Fruit fly (Drosophila melanogaster) whole organism, embryonic: Measurements from ENCODE around the gene Hip14.

Experiments
- Abd-B ChIP-seq: fragments of 200-800 bp; sonication (Bioruptor generic); optimal IDR thresholded peaks from 2 replicates; lab custom pipeline; 2018; ENCODE audit warnings: missing biosample characterization, mild to moderate bottlenecking, missing genetic modification characterization, moderate library complexity
- CG10654 ChIP-seq: fragments of 200-800 bp; sonication (Bioruptor generic); optimal IDR thresholded peaks from 2 replicates; lab custom pipeline; 2016; ENCODE audit warnings: missing biosample characterization, missing genetic modification characterization
- CG12219 ChIP-seq: fragments of 200-800 bp; sonication (Bioruptor generic); optimal IDR thresholded peaks from 3 replicates; lab custom pipeline; 2018; ENCODE audit warnings: missing biosample characterization, mild to moderate bottlenecking, missing genetic modification characterization
- CG12299 ChIP-seq: fragments of 200-800 bp; sonication (Bioruptor generic); optimal IDR thresholded peaks from 2 replicates; lab custom pipeline; 2018; ENCODE audit warnings: missing biosample characterization, mild to moderate bottlenecking, missing genetic modification characterization
- CG13624 ChIP-seq: fragments of 200-800 bp; sonication (Bioruptor generic); optimal IDR thresholded peaks from 2 replicates; lab custom pipeline; 2016; ENCODE audit warnings: missing biosample characterization, missing genetic modification characterization
- CG14710 ChIP-seq: fragments of 200-800 bp; sonication (Bioruptor generic); optimal IDR thresholded peaks from 3 replicates; lab custom pipeline; 2019; ENCODE audit warnings: missing biosample characterization, mild to moderate bottlenecking, missing genetic modification characterization, moderate library complexity
- CG15479 ChIP-seq: fragments of 200-800 bp; sonication (Bioruptor generic); optimal IDR thresholded peaks from 3 replicates; lab custom pipeline; 2019; ENCODE audit warnings: missing biosample characterization, mild to moderate bottlenecking, missing genetic modification characterization, moderate library complexity
- CG17186 ChIP-seq: fragments of 200-800 bp; sonication (Bioruptor generic); optimal IDR thresholded peaks from 3 replicates; lab custom pipeline; 2017; ENCODE audit warnings: missing biosample characterization, missing genetic modification reagents, missing genetic modification characterization
- CG18599 ChIP-seq: fragments of 200-800 bp; sonication (Bioruptor generic); optimal IDR thresholded peaks from 3 replicates; lab custom pipeline; 2017; ENCODE audit warnings: missing biosample characterization, missing genetic modification characterization, mild to moderate bottlenecking, moderate library complexity, missing genetic modification reagents
- CG31441 ChIP-seq: fragments of 200-800 bp; sonication (Bioruptor generic); IDR thresholded peaks from 2 replicates; pipeline ENCODE4 v1.3.6; 2022; ENCODE audit warnings: missing biosample characterization, missing genetic modification characterization
- CG43689 ChIP-seq: fragments of 200-800 bp; sonication (Bioruptor generic); IDR thresholded peaks from 2 replicates; pipeline ENCODE4 v1.3.6; 2022; ENCODE audit warnings: missing biosample characterization, missing genetic modification characterization
- CG4707 ChIP-seq: fragments of 200-800 bp; sonication (Bioruptor generic); optimal IDR thresholded peaks from 2 replicates; lab custom pipeline; 2018; ENCODE audit warnings: missing biosample characterization, mild to moderate bottlenecking, missing genetic modification characterization, moderate library complexity
- CG5245 ChIP-seq: fragments of 200-800 bp; sonication (Bioruptor generic); optimal IDR thresholded peaks from 3 replicates; lab custom pipeline; 2016; ENCODE audit warnings: missing biosample characterization, missing genetic modification characterization
- CG6175 ChIP-seq: fragments of 200-800 bp; sonication (Bioruptor generic); IDR thresholded peaks from 3 replicates; pipeline ENCODE4 v1.3.6; 2022; ENCODE audit warnings: missing biosample characterization, missing genetic modification characterization
- CG6854 ChIP-seq: fragments of 200-800 bp; sonication (Bioruptor generic); optimal IDR thresholded peaks from 3 replicates; lab custom pipeline; 2017; ENCODE audit warnings: missing biosample characterization, mild to moderate bottlenecking, missing genetic modification characterization
- CG7928 ChIP-seq: fragments of 200-800 bp; sonication (Bioruptor generic); optimal IDR thresholded peaks from 2 replicates; lab custom pipeline; 2017; ENCODE audit warnings: missing biosample characterization, mild to moderate bottlenecking, missing genetic modification characterization
- CG8089 ChIP-seq: fragments of 200-800 bp; sonication (Bioruptor generic); optimal IDR thresholded peaks from 3 replicates; lab custom pipeline; 2016; ENCODE audit warnings: missing biosample characterization, missing genetic modification characterization
- D ChIP-seq, 2 experiments: fragments of 200-800 bp in 1 of 2; fragments of >200 bp in 1 of 2; sonication (Bioruptor generic) in 1 of 2; optimal IDR thresholded peaks; 2 replicates in 1 of 2; 3 replicates in 1 of 2; lab custom pipeline; 2017; ENCODE audit warnings: mild to moderate bottlenecking in 1 of 2, missing biosample characterization in 1 of 2, missing genetic modification characterization in 1 of 2, missing genetic modification reagents in 1 of 2
- Dfd ChIP-seq, 2 experiments: fragments of >200 bp; optimal IDR thresholded peaks; 2 replicates each; lab custom pipeline; 2017; ENCODE audit warnings: missing biosample characterization in 2 of 2, missing genetic modification characterization in 2 of 2
- E2f1 ChIP-seq: fragments of 200-800 bp; sonication (Bioruptor generic); IDR thresholded peaks from 2 replicates; pipeline ENCODE4 v1.3.6; 2022; ENCODE audit warnings: missing biosample characterization, missing genetic modification characterization
- Elba2 ChIP-seq: fragments of 200-800 bp; sonication (Bioruptor generic); optimal IDR thresholded peaks from 3 replicates; lab custom pipeline; 2016; ENCODE audit warnings: missing biosample characterization, missing genetic modification characterization
- Fer2 ChIP-seq: fragments of 200-800 bp; sonication (Bioruptor generic); optimal IDR thresholded peaks from 2 replicates; lab custom pipeline; 2018; ENCODE audit warnings: missing biosample characterization, mild to moderate bottlenecking, missing genetic modification characterization, moderate library complexity
- Hey ChIP-seq: fragments of 200-800 bp; sonication (Bioruptor generic); optimal IDR thresholded peaks from 3 replicates; lab custom pipeline; 2018; ENCODE audit warnings: missing biosample characterization, mild to moderate bottlenecking, missing genetic modification characterization
- Hr78 ChIP-seq, 2 experiments: fragments of 200-800 bp in 1 of 2; fragments of >200 bp in 1 of 2; sonication (Bioruptor generic) in 1 of 2; optimal IDR thresholded peaks; 2 replicates each; lab custom pipeline; 2017 to 2019; ENCODE audit warnings: missing biosample characterization in 2 of 2, missing genetic modification characterization in 2 of 2, mild to moderate bottlenecking in 1 of 2, moderate library complexity in 1 of 2
- Ssrp ChIP-seq: fragments of 200-800 bp; sonication (Bioruptor generic); optimal IDR thresholded peaks from 2 replicates; lab custom pipeline; 2018; ENCODE audit warnings: missing biosample characterization, mild to moderate bottlenecking, missing genetic modification characterization, moderate library complexity
- TFAM ChIP-seq: fragments of 200-800 bp; sonication (Bioruptor generic); optimal IDR thresholded peaks from 2 replicates; lab custom pipeline; 2017; ENCODE audit warnings: missing biosample characterization, missing genetic modification characterization, inconsistent platforms
- Tbp ChIP-seq: fragments of >200 bp; optimal IDR thresholded peaks from 2 replicates; lab custom pipeline; 2018; ENCODE audit warnings: missing biosample characterization, missing genetic modification characterization
- Usf ChIP-seq: fragments of 200-800 bp; sonication (Bioruptor generic); optimal IDR thresholded peaks from 2 replicates; lab custom pipeline; 2017; ENCODE audit warnings: missing genotype, missing biosample characterization, missing genetic modification characterization
- bab2 ChIP-seq: fragments of 200-800 bp; sonication (Bioruptor generic); optimal IDR thresholded peaks from 2 replicates; lab custom pipeline; 2016; ENCODE audit warnings: missing biosample characterization, missing genetic modification characterization
- bbx ChIP-seq: fragments of 200-800 bp; sonication (Bioruptor generic); IDR thresholded peaks from 2 replicates; pipeline ENCODE4 v1.3.6; 2022; ENCODE audit warnings: missing biosample characterization, missing genetic modification characterization; ENCODE audit not compliant: partially characterized antibody
- bsh ChIP-seq, 2 experiments: fragments of 200-800 bp; sonication (Bioruptor generic); optimal IDR thresholded peaks; 2 replicates each; lab custom pipeline; 2017 to 2018; ENCODE audit warnings: mild to moderate bottlenecking in 2 of 2, missing biosample characterization in 2 of 2, missing genetic modification characterization in 2 of 2, moderate library complexity in 1 of 2
- croc ChIP-seq: fragments of 200-800 bp; sonication (Bioruptor generic); conservative IDR thresholded peaks from 3 replicates; pipeline ENCODE4 v1.3.6; 2022; ENCODE audit warnings: missing biosample characterization, missing genetic modification characterization
- dati ChIP-seq: fragments of 200-800 bp; sonication (Bioruptor generic); IDR thresholded peaks from 2 replicates; pipeline ENCODE4 v1.3.6; 2022; ENCODE audit warnings: missing biosample characterization, missing genetic modification characterization
- dimm ChIP-seq: fragments of 200-800 bp; sonication (Bioruptor generic); IDR thresholded peaks from 2 replicates; pipeline ENCODE4 v1.3.6; 2022; ENCODE audit warnings: missing biosample characterization, missing genetic modification characterization
- dm ChIP-seq: fragments of 200-800 bp; sonication (Bioruptor generic); optimal IDR thresholded peaks from 3 replicates; lab custom pipeline; 2016; ENCODE audit warnings: missing biosample characterization, missing genetic modification characterization
- en ChIP-seq: fragments of 200-800 bp; sonication (Bioruptor generic); optimal IDR thresholded peaks from 2 replicates; lab custom pipeline; 2016; ENCODE audit warnings: missing biosample characterization, missing genetic modification characterization
- eve ChIP-seq, 2 experiments: fragments of >200 bp; optimal IDR thresholded peaks; 2 replicates each; lab custom pipeline; 2017; ENCODE audit warnings: missing biosample characterization in 2 of 2, missing genetic modification characterization in 2 of 2
- h ChIP-seq: fragments of >200 bp; optimal IDR thresholded peaks from 2 replicates; lab custom pipeline; 2017
- her ChIP-seq: fragments of 200-800 bp; sonication (Bioruptor generic); optimal IDR thresholded peaks from 2 replicates; lab custom pipeline; 2016; ENCODE audit warnings: missing biosample characterization, missing genetic modification characterization
- insv ChIP-seq, 2 experiments: fragments of 200-800 bp; sonication (Bioruptor generic); optimal IDR thresholded peaks; 3 replicates each; lab custom pipeline; 2016 to 2018; ENCODE audit warnings: missing biosample characterization in 2 of 2, missing genetic modification characterization in 2 of 2
- ken ChIP-seq: fragments of 200-800 bp; sonication (Bioruptor generic); IDR thresholded peaks from 3 replicates; pipeline ENCODE4 v1.3.6; 2022; ENCODE audit warnings: missing biosample characterization, missing genetic modification characterization
- lbe ChIP-seq: fragments of 200-800 bp; sonication (Bioruptor generic); optimal IDR thresholded peaks from 2 replicates; lab custom pipeline; 2016; ENCODE audit warnings: missing biosample characterization, mild to moderate bottlenecking, missing genetic modification characterization
- luna ChIP-seq: fragments of 200-800 bp; sonication (Bioruptor generic); optimal IDR thresholded peaks from 2 replicates; lab custom pipeline; 2016; ENCODE audit warnings: missing biosample characterization, missing genetic modification characterization
- rib ChIP-seq: fragments of 200-800 bp; sonication (Bioruptor generic); IDR thresholded peaks from 2 replicates; pipeline ENCODE4 v1.3.6; 2022; ENCODE audit warnings: missing biosample characterization, missing genetic modification characterization
- row ChIP-seq: fragments of 200-800 bp; sonication (Bioruptor generic); IDR thresholded peaks from 3 replicates; pipeline ENCODE4 v1.3.6; 2022; ENCODE audit warnings: missing biosample characterization, missing genetic modification characterization
- run ChIP-seq: fragments of 200-800 bp; sonication (Bioruptor generic); optimal IDR thresholded peaks from 3 replicates; lab custom pipeline; 2018; ENCODE audit warnings: missing biosample characterization, mild to moderate bottlenecking, missing genetic modification characterization
- schlank ChIP-seq: fragments of 200-800 bp; sonication (Bioruptor generic); optimal IDR thresholded peaks from 2 replicates; lab custom pipeline; 2018; ENCODE audit warnings: missing biosample characterization, mild to moderate bottlenecking, missing genetic modification characterization
- sima ChIP-seq: fragments of 200-800 bp; sonication (Bioruptor generic); optimal IDR thresholded peaks from 2 replicates; lab custom pipeline; 2016; ENCODE audit warnings: missing biosample characterization, missing genetic modification characterization
- stwl ChIP-seq: fragments of 200-800 bp; sonication (Bioruptor generic); optimal IDR thresholded peaks from 3 replicates; lab custom pipeline; 2018; ENCODE audit warnings: missing biosample characterization, mild to moderate bottlenecking, missing genetic modification characterization, moderate library complexity
- wek ChIP-seq: fragments of 200-800 bp; sonication (Bioruptor generic); optimal IDR thresholded peaks from 3 replicates; lab custom pipeline; 2018; ENCODE audit warnings: missing biosample characterization, mild to moderate bottlenecking, missing genetic modification characterization, moderate library complexity

The Hip14 gene

dm6 chr3L:16037048-16037477 is 49.0 kb downstream of the Hip14 start (continued):
- no peak for TF ChIP-seq sima (GFP tag; lab: Kevin White, UChicago)
- TF ChIP-seq stwl (tag; lab: Kevin White, UChicago) = peak; percentile 86
- TF ChIP-seq croc (GFP tag; lab: Robert Waterston, UW) = peak; percentile 24; the same call in 1 of the 3 replicates
- no peak for TF ChIP-seq D (optimal IDR thresholded peaks at IDR 0.05; lab: Kevin White, UChicago)
- peak; percentile 44 for TF ChIP-seq D (GFP tag; optimal IDR thresholded peaks at IDR 0.05; lab: Kevin White, UChicago)
- TF ChIP-seq CG13624 = peak; percentile 86
- TF ChIP-seq Usf (GFP tag; lab: Kevin White, UChicago) = peak; percentile 28
- peak; percentile 23 for TF ChIP-seq schlank (tag; lab: Kevin White, UChicago)
- peak; percentile 62 for TF ChIP-seq CG12299 (tag; lab: Kevin White, UChicago)
- peak; percentile 53 for TF ChIP-seq CG17186 (GFP tag; lab: Kevin White, UChicago)
- TF ChIP-seq Elba2 (GFP tag; lab: Kevin White, UChicago) = peak; percentile 40
- peak; percentile 79 for TF ChIP-seq E2f1 (GFP tag; lab: Robert Waterston, UW)
- peak; percentile 45 for TF ChIP-seq CG8089 (GFP tag; lab: Kevin White, UChicago)
- peak; percentile 59 for TF ChIP-seq CG5245
- TF ChIP-seq run (tag; lab: Kevin White, UChicago) = peak; percentile 67
- no peak for TF ChIP-seq Hey
- no peak for TF ChIP-seq ken (GFP tag; lab: Robert Waterston, UW)
- TF ChIP-seq lbe (GFP tag; lab: Kevin White, UChicago) = peak; percentile 18
- TF ChIP-seq eve (GFP tag; optimal IDR thresholded peaks at IDR 0.05; lab: Kevin White, UChicago) = no peak
- TF ChIP-seq bbx (GFP tag; lab: Robert Waterston, UW) = peak; percentile 61
- peak; percentile 70 to 79 for TF ChIP-seq bsh (GFP tag; optimal IDR thresholded peaks at IDR 0.05; lab: Kevin White, UChicago)
- peak; percentile 69 for TF ChIP-seq wek
- TF ChIP-seq CG6175 (GFP tag; lab: Robert Waterston, UW) = 0 out of 3 replicates have a peak, but pooled peaks have one; percentile 37
- TF ChIP-seq row (GFP tag; lab: Robert Waterston, UW) = peak; percentile 80
- peak; percentile 52 for TF ChIP-seq Ssrp
- no peak for TF ChIP-seq TFAM (GFP tag; lab: Kevin White, UChicago)
- peak; percentile 46 for TF ChIP-seq CG4707 (GFP tag; lab: Kevin White, UChicago)
- TF ChIP-seq en (GFP tag; lab: Kevin White, UChicago) = peak; percentile 41
- TF ChIP-seq CG12219 (GFP tag; lab: Kevin White, UChicago) = peak; percentile 81
- peak; percentile 90 for TF ChIP-seq CG14710 (tag; lab: Kevin White, UChicago)
- TF ChIP-seq Abd-B (GFP tag; lab: Kevin White, UChicago) = no peak
- peak; percentile 33 for TF ChIP-seq Fer2 (tag; lab: Kevin White, UChicago)
- TF ChIP-seq CG43689 (GFP tag; lab: Robert Waterston, UW) = no peak; the same call in 1 of the 2 replicates
- TF ChIP-seq CG15479 = no peak
- peak; percentile 75 for TF ChIP-seq bab2 (GFP tag; lab: Kevin White, UChicago)
- TF ChIP-seq h (lab: Kevin White, UChicago) = no peak
- peak; percentile 36 for TF ChIP-seq dm (GFP tag; lab: Kevin White, UChicago)
- TF ChIP-seq CG10654 (GFP tag; lab: Kevin White, UChicago) = peak; percentile 68
- TF ChIP-seq rib (GFP tag; lab: Robert Waterston, UW) = peak; percentile 29
- peak; percentile 70; the same call in 1 of the 2 replicates for TF ChIP-seq CG31441 (GFP tag; lab: Robert Waterston, UW)
- TF ChIP-seq insv (GFP tag; optimal IDR thresholded peaks at IDR 0.05; lab: Kevin White, UChicago) = peak in 1 of 2 experiments; percentile 61
- TF ChIP-seq CG18599 (GFP tag; lab: Kevin White, UChicago) = peak; percentile 86
- no peak for TF ChIP-seq Tbp
- TF ChIP-seq Dfd (GFP tag; optimal IDR thresholded peaks at IDR 0.05; lab: Kevin White, UChicago) = no peak
- TF ChIP-seq CG7928 = peak; percentile 37
- peak; percentile 62; the same call in 1 of the 2 replicates for TF ChIP-seq dati (GFP tag; lab: Robert Waterston, UW)
- TF ChIP-seq luna (GFP tag; lab: Kevin White, UChicago) = peak; percentile 79
- 0 out of 2 replicates have a peak, but pooled peaks have one; percentile 6 for TF ChIP-seq dimm (GFP tag; lab: Robert Waterston, UW)
- no peak for TF ChIP-seq Hr78 (GFP tag; optimal IDR thresholded peaks at IDR 0.05; lab: Kevin White, UChicago)
- peak; percentile 79 for TF ChIP-seq CG6854 (GFP tag; lab: Kevin White, UChicago)
- peak; percentile 71 for TF ChIP-seq her (GFP tag; lab: Kevin White, UChicago)
